Fruit fly (Drosophila melanogaster) ovary, adult (tissue): ENCODE measurements around the gene Mgat4a.

Source experiments
- CG17801 ChIP-seq: fragments of 200-800 bp; optimal IDR thresholded peaks from 2 replicates; lab custom pipeline; 2019; ENCODE audit warnings: missing biosample characterization, mild to moderate bottlenecking, missing genetic modification characterization, moderate library complexity; ENCODE audit not compliant: partially characterized antibody

Mgat4a gene

dm6 chr3L:14758730-14759096, 3.1 kb upstream of the Mgat4a start:
- no peak for TF ChIP-seq CG17801

dm6 chr3L:14759097-14759795, 2.6 kb upstream of the Mgat4a start:
- peak; percentile 99 for TF ChIP-seq CG17801

DNA sequence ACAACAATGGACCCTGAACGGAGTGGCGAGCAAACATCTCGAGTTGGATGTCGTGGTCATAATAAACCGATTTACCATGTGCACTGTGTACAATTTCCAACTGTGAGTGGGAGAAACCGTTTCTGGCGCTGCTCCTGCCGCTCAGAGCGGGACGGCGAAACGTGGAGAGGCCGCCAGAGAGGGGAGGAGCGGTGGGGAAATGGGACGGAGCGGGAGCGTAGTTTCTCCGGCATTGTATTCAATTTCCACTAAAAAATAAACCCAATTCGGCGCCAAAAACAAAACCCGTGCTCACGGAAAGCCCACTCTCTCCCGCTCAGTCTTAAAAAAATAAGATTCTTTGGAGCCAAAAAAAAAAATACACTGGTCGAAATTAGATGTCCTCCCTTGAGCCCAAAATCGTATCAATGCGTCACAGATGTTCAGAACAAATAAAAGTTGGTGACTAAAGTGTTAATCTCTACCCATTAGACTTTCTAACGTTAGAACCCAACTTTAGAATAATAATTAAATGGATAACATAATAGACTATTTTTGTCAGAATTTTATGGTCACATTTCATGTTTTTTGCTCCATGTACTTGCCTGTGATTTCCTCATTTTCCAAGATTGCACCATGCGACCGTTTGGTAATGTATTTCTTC, 1.7 kb upstream of the Mgat4a start:
- TF ChIP-seq CG17801, result peak; percentile 25

DNA sequence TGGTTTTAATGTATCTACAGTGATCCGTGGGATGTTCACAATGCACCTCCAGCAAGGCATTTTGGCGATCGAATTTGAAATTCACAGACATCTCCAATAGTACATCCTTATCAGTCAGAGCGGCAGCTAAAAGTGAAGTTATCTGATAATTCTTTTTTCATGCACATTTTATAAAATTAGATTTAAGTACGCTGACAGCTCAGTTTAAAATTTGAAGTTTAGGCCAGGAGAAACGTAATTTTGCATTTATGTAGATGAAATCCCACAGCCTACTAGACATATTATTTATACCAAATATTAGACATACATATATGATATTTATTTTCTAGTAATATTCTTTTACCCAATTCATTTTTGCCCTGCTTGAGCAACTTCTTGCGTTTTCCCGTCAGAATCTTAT, 879 bp upstream of the Mgat4a start, which contains the start of gene Trl:
Gene Trl (minus strand): TSS at position 101 of the 400 bp plus-strand sequence.
- TF ChIP-seq CG17801, result no peak

dm6 chr3L:14769183-14769582, 7.4 kb downstream of the Mgat4a start, which contains the start of gene Mgat4b:
Mgat4b (minus strand) TSS chr3L:14769283.
- TF ChIP-seq CG17801, result no peak

dm6 chr3L:14775711-14776660, 14.2 kb downstream of the Mgat4a start, which contains the start of gene mop:
mop (minus strand) TSS chr3L:14776129.
- no peak for TF ChIP-seq CG17801

dm6 chr3L:14779289-14779688, 17.5 kb downstream of the Mgat4a start:
- no peak for TF ChIP-seq CG17801

DNA sequence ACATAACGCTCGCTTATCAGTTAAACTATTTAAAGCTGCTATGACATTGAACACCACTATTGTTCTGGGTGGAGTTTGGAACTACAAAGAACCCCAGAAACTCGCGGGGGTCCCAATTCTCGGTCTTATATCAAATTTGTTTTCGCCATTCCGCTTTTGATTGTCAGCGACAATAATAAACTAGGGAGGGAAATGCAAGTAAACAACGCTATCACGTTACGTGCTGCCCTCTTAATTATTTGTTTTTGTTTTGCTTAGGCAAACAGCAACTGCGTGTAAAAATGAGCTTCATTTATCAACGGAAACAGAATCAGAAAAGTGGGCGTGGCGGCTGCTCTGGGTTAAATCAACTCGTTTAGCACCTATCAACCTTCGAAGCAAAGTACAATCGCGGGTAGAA, 18.4 kb downstream of the Mgat4a start:
- TF ChIP-seq CG17801, result peak; percentile 61

DNA sequence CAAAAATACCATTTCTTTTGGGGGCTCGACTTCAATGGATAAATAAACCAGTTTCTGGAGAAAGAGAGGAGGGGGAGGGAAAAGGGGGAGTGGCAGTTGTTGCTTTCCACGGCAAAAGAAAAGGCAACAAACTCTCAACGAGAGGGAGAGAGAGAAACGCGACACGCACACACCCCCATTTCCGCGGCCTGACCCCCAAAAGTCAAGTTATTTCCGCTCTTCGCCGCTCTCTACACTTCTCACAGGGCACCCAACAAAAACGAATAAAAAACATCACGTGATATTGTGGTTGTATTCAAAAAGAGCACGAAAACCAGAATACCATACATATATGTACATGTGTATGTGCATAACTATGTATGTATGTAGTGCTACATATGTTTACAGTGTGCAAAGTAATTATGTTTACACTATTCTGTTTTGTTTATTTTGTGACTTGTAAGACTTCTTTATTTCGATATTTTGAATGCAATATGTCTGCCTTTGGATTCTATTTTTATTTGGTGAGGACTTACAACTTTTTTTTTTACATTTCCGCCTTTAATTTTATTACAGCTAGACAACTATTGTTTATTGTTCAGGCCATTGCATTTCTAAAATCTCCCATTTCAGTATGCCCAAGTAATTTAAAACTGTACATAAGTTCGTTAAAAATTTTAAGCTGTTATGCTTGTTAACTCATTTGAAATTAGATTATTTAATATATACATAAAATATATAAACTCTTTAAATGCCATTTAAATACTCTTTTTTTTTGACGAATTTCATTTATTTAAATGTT, 19.4 kb downstream of the Mgat4a start:
- peak; percentile 81 for TF ChIP-seq CG17801

DNA sequence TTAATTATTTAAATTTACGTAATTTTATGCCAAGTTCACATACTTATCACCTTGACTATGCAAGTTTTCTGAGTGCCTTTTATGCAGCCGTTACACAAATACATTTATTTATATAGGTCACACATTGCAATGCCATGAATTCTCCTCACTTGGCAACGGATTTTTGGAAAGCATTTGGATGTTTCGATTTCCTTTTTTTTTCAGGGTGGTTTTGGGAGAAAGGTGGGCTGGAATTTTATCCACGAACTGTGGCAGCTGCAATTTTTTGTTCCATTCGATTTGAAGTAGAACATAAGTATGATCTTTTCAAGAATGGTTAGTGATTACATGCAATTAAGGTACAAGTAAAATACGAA, 20.0 kb downstream of the Mgat4a start:
- TF ChIP-seq CG17801, result no peak

DNA sequence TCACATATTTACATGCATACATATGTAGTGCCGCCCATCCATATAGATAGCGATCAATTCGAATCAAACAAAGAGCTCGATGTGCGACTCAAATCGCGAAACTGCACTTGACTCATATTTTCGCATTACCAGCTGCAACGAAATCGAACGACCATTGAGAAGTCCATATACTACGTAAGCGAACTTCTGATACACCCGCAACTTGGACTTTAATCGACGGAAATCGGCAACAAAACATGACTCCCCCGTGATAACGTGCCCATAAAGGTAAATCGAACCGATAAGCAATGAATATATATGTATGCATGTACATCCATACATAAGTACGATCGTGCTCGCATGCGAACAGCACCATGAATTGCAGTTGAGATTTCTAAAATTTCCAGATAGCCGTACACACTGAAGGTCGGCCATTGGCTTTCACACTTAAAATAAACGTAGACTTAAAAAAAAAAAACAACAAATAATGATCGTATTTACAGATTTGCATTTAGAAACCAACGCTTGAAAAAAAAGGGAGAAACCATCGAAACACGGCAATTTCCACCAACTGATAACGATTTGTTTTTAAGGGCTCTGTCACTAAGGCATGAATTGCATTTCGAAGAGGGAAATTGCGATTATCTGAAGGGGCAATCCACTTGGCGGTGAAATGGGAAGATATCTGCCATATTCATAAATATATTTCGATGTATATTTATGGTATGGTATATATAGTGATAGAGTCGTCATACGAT, 21.0 kb downstream of the Mgat4a start:
- peak; percentile 32 for TF ChIP-seq CG17801

- TF ChIP-seq CG17801, result no peak
Observed at dm6 chr3L:14783363-14783627, 21.5 kb downstream of the Mgat4a start.

- TF ChIP-seq CG17801, result no peak
Observed at dm6 chr3L:14784241-14784948, 22.6 kb downstream of the Mgat4a start.

DNA sequence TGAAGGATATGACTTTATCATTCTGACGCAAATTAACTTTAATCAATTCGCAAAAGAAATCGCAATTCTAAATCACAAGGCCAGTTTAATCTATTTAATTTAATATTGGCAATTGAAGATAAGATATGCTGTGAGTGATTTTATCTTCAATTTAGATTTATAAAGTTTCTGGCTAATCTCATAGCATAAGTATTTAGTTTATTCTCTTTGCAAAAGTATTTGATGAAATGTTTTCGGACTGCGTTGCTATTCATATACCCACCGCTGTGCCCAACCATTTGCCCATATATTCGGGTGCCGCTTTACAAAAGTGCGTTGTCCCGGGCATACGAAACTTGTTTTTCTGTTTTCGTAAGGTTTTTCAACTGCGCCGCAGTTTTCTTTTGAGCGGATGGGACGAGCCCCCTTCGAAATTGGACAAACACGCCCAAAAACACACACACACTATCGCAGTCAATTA, 23.2 kb downstream of the Mgat4a start:
- TF ChIP-seq CG17801, result peak; percentile 5

DNA sequence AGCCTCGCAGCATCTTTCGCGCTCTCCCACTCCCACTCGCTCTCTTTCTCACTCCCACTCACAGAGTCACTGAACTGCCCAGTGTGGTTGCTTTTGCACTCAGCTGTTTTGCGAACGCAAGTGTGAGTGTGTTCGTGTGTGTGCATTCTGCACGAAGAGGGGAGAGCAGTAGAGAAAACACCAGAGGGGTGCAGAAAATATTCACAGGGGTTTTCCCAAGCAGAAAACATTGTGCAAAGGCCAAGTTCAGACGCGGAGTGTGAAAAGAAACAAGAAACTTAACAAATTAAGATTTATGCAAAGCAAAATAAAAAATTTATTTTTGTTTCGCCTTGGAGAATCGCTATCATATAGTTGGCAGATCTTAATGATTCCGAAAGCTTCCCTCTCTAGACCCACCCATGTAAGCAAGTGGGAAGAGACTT, 23.7 kb downstream of the Mgat4a start:
- TF ChIP-seq CG17801, result peak; percentile 87
